Fruit fly (Drosophila melanogaster) whole organism: Measurements from ENCODE around the gene AstCC.

Experiments
- CG8478 ChIP-seq: fragments of >200 bp; optimal IDR thresholded peaks from 2 replicates; lab custom pipeline; 2018; ENCODE audit warnings: inconsistent platforms
- Dll ChIP-seq: fragments of >200 bp; optimal IDR thresholded peaks from 2 replicates; lab custom pipeline; 2017
- psq ChIP-seq: fragments of >200 bp; optimal IDR thresholded peaks from 2 replicates; lab custom pipeline; 2017

DNA sequence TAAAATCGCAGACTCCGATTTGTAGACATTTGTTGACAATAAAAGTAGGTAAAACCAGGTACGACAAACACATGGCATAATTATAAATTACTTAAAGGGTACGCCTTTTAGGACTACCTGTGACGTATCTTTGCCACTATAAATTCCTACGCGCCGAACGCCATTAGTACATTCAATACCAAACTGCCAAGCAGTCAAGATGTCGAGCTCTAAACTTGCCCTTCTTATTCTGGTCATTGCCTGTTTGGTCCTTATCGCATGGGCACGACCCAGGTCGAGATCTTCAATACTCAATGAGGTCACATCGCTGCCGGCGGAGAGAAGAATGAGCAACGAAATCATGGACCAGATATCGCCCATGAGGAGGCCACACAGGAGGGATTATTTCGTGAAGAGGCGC lies 14.2 kb downstream of the AstCC start, which contains the start of gene CG14915:
- TF ChIP-seq psq (lab: Kevin White, UChicago) (no peak), Dll (lab: Kevin White, UChicago) (no peak), CG8478 (lab: Kevin White, UChicago) (no peak)
